Worm (Caenorhabditis elegans): ENCODE measurements around the gene Y113G7A.16.
A peak's percentile ranks its signal among the peaks of the same experiment; 100 is the strongest.

The Y113G7A.16 gene

ce11 chrV:20002194-20002593, 35.2 kb upstream of the Y113G7A.16 start:
- TF ChIP-seq pha-4 (tag; optimal IDR thresholded peaks at IDR 0.05) = no peak
- TF ChIP-seq sptf-1 (tag; optimal IDR thresholded peaks at IDR 0.05) = peak; percentile 3

ce11 chrV:20004385-20004784, 33.0 kb upstream of the Y113G7A.16 start, which contains the start of gene unc-51:
TSS of gene unc-51 (minus strand) at chrV:20004485.
- TF ChIP-seq ham-2 (GFP tag; optimal IDR thresholded peaks at IDR 0.05) = no peak
- no peak for TF ChIP-seq ceh-83 (GFP tag; optimal IDR thresholded peaks at IDR 0.05)

- TF ChIP-seq mep-1 (tag; optimal IDR thresholded peaks at IDR 0.05) (peak; percentile 50), sptf-1 (tag; optimal IDR thresholded peaks at IDR 0.05) (no peak), ceh-39 (tag; optimal IDR thresholded peaks at IDR 0.05) (peak; percentile 15), ham-2 (GFP tag; optimal IDR thresholded peaks at IDR 0.05) (peak; percentile 92), tbx-8 (GFP tag; optimal IDR thresholded peaks at IDR 0.05) (no peak), nhr-237 (tag; optimal IDR thresholded peaks at IDR 0.05) (peak; percentile 19), lsy-2 (tag; optimal IDR thresholded peaks at IDR 0.05) (peak; percentile 18), sem-2 (GFP tag; optimal IDR thresholded peaks at IDR 0.05) (no peak), nhr-2 (tag; optimal IDR thresholded peaks at IDR 0.05) (no peak), zip-8 (tag; optimal IDR thresholded peaks at IDR 0.05) (no peak), cnd-1 (tag; optimal IDR thresholded peaks at IDR 0.05) (peak; percentile 0), blmp-1 (tag; optimal IDR thresholded peaks at IDR 0.05) (no peak), pha-4 (tag; optimal IDR thresholded peaks at IDR 0.05) (peak; percentile 62), unc-120 (tag; optimal IDR thresholded peaks at IDR 0.05; ENCODE audit: poor library complexity, severe bottlenecking) (peak; percentile 83), ztf-11 (tag; optimal IDR thresholded peaks at IDR 0.05) (no peak), drap-1 (GFP tag; optimal IDR thresholded peaks at IDR 0.05) (peak; percentile 85), mab-5 (tag; optimal IDR thresholded peaks at IDR 0.05) (no peak), lin-13 (tag; optimal IDR thresholded peaks at IDR 0.05) (no peak), M03D4.4 (tag; optimal IDR thresholded peaks at IDR 0.05) (no peak), nhr-76 (tag; optimal IDR thresholded peaks at IDR 0.05) (no peak), unc-62 (GFP tag; optimal IDR thresholded peaks at IDR 0.05) (peak; percentile 44), unc-39 (tag; optimal IDR thresholded peaks at IDR 0.05) (peak; percentile 40), nhr-12 (tag; optimal IDR thresholded peaks at IDR 0.05) (no peak), bed-3 (GFP tag; optimal IDR thresholded peaks at IDR 0.05) (no peak), ceh-43 (GFP tag; optimal IDR thresholded peaks at IDR 0.05) (no peak), ces-1 (GFP tag; optimal IDR thresholded peaks at IDR 0.05) (peak; percentile 57), nhr-28 (tag; optimal IDR thresholded peaks at IDR 0.05) (no peak), ceh-83 (GFP tag; optimal IDR thresholded peaks at IDR 0.05) (peak; percentile 8), hlh-1 (tag; optimal IDR thresholded peaks at IDR 0.05) (peak; percentile 84), lin-32 (GFP tag; optimal IDR thresholded peaks at IDR 0.05) (peak; percentile 11)
Observed at ce11 chrV:20005724-20006132, 31.7 kb upstream of the Y113G7A.16 start.

- no peak for TF ChIP-seq unc-120 (tag; optimal IDR thresholded peaks at IDR 0.05; ENCODE audit: poor library complexity, severe bottlenecking)
- TF ChIP-seq zip-8 (tag; optimal IDR thresholded peaks at IDR 0.05) = no peak
- no peak for TF ChIP-seq lin-13 (tag; optimal IDR thresholded peaks at IDR 0.05)
- TF ChIP-seq mls-2 (tag; optimal IDR thresholded peaks at IDR 0.05) = no peak
- no peak for TF ChIP-seq nhr-2 (tag; optimal IDR thresholded peaks at IDR 0.05)
- no peak for TF ChIP-seq mab-5 (tag; optimal IDR thresholded peaks at IDR 0.05)
Observed at ce11 chrV:20007470-20007869, 29.9 kb upstream of the Y113G7A.16 start, which contains the start of gene Y60A3A.23. TSS of gene Y60A3A.23 (plus strand) at chrV:20007770.

ce11 chrV:20011199-20011598, 26.2 kb upstream of the Y113G7A.16 start:
- TF ChIP-seq zip-8 (tag; optimal IDR thresholded peaks at IDR 0.05) (peak; percentile 44), ces-1 (GFP tag; optimal IDR thresholded peaks at IDR 0.05) (no peak)

ce11 chrV:20011654-20012053, 25.7 kb upstream of the Y113G7A.16 start, which contains the start of gene Y60A3A.21:
TSS of gene Y60A3A.21 (plus strand) at chrV:20011954.
- no peak for TF ChIP-seq ceh-39 (tag; optimal IDR thresholded peaks at IDR 0.05)
- TF ChIP-seq ceh-83 (GFP tag; optimal IDR thresholded peaks at IDR 0.05) = no peak
- TF ChIP-seq pha-4 (tag; optimal IDR thresholded peaks at IDR 0.05) = no peak
- no peak for TF ChIP-seq flh-1 (GFP tag; optimal IDR thresholded peaks at IDR 0.05)
- no peak for TF ChIP-seq M03D4.4 (tag; optimal IDR thresholded peaks at IDR 0.05)
